Worm (Caenorhabditis elegans) whole organism, young adult: ENCODE data around the gene nas-37.

ENCODE experiments used
- F57A8.1 ChIP-seq: fragments of 200-800 bp; sonication (Bioruptor generic); optimal IDR thresholded peaks from 2 replicates; lab custom pipeline; 2018; ENCODE audit warnings: mild to moderate bottlenecking, missing genetic modification characterization, moderate library complexity, missing compliant biosample characterization
- Y95B8A.8 ChIP-seq: fragments of 200-800 bp; sonication (Bioruptor generic); IDR thresholded peaks from 2 replicates; pipeline ENCODE4 v1.3.6; 2022; ENCODE audit warnings: missing genetic modification reagents, missing genetic modification characterization, missing compliant biosample characterization
- ama-1 ChIP-seq, 3 experiments: fragments of 150-350 bp in 1 of 3; sonication (generic microtip) in 2 of 3; optimal IDR thresholded peaks; 2 replicates each; lab custom pipeline; 2014 to 2018; ENCODE audit warnings: missing biosample characterization in 2 of 3, missing genetic modification characterization in 2 of 3, missing genetic modification reagents in 2 of 3
- bed-2 ChIP-seq: fragments of 200-800 bp; sonication (Bioruptor generic); IDR thresholded peaks from 2 replicates; pipeline ENCODE4 v1.3.6; 2022; ENCODE audit warnings: missing genetic modification reagents, missing genetic modification characterization, missing compliant biosample characterization
- ceh-91 ChIP-seq: fragments of 200-800 bp; sonication (Bioruptor generic); IDR thresholded peaks from 2 replicates; pipeline ENCODE4 v1.3.6; 2022; ENCODE audit warnings: missing genetic modification reagents, missing genetic modification characterization, missing compliant biosample characterization
- egl-44 ChIP-seq: fragments of 200-800 bp; sonication (Bioruptor generic); IDR thresholded peaks from 2 replicates; pipeline ENCODE4 v1.3.6; 2022; ENCODE audit warnings: missing genetic modification reagents, missing genetic modification characterization, missing compliant biosample characterization
- him-1 ChIP-seq: sonication (generic microtip); optimal IDR thresholded peaks from 2 replicates; lab custom pipeline; 2016; ENCODE audit warnings: missing genotype, missing genetic modification reagents, missing genetic modification characterization, missing compliant biosample characterization
- hrde-1 ChIP-seq: sonication (generic microtip); optimal IDR thresholded peaks from 2 replicates; lab custom pipeline; 2016; ENCODE audit warnings: missing genetic modification characterization, mild to moderate bottlenecking, missing compliant biosample characterization, moderate library complexity, missing genotype, missing genetic modification reagents, borderline replicate concordance
- tbp1 ChIP-seq: fragments of 200-800 bp; sonication (Bioruptor generic); optimal IDR thresholded peaks from 2 replicates; lab custom pipeline; 2018; ENCODE audit warnings: mild to moderate bottlenecking, missing genetic modification characterization, missing compliant biosample characterization
- ztf-28 ChIP-seq: fragments of 200-800 bp; sonication (Bioruptor generic); IDR thresholded peaks from 2 replicates; pipeline ENCODE4 v1.3.6; 2022; ENCODE audit warnings: missing genetic modification reagents, missing genetic modification characterization, missing compliant biosample characterization

ce11 chrX:9965275-9965674 lies 16.4 kb upstream of the nas-37 start, which contains the start of gene pssy-1:
- no peak for TF ChIP-seq tbp1 (GFP tag; lab: Kevin White, UChicago)
- TF ChIP-seq hrde-1, result no peak
- TF ChIP-seq him-1 (tag; lab: Kevin White, UChicago), result no peak
- no peak for TF ChIP-seq ceh-91 (GFP tag; lab: Robert Waterston, UW)
- TF ChIP-seq egl-44, result no peak
- TF ChIP-seq F57A8.1 (GFP tag; lab: Kevin White, UChicago), result no peak
- no peak for TF ChIP-seq Y95B8A.8 (GFP tag; lab: Robert Waterston, UW)
- no peak for TF ChIP-seq bed-2 (GFP tag; lab: Robert Waterston, UW)
- no peak for TF ChIP-seq ztf-28 (GFP tag; lab: Robert Waterston, UW)
- no peak for TF ChIP-seq ama-1 (optimal IDR thresholded peaks at IDR 0.05; lab: Kevin White, UChicago)
- TF ChIP-seq ama-1 (GFP tag; optimal IDR thresholded peaks at IDR 0.05; lab: Kevin White, UChicago), result no peak
